Worm (Caenorhabditis elegans) whole organism, young adult: ENCODE results near the gene F54F2.14.

ENCODE experiments used
- D2030.7 ChIP-seq: fragments of 200-800 bp; sonication (Bioruptor generic); IDR thresholded peaks from 2 replicates; pipeline ENCODE4 v1.3.6; 2022; ENCODE audit warnings: missing genetic modification reagents, missing genetic modification characterization, missing compliant biosample characterization
- F23B12.7 ChIP-seq: sonication (generic microtip); optimal IDR thresholded peaks from 2 replicates; lab custom pipeline; 2017; ENCODE audit warnings: missing genetic modification characterization, mild to moderate bottlenecking, missing compliant biosample characterization, antibody characterized with exemption, moderate library complexity; ENCODE audit not compliant: insufficient read depth
- F33H1.4 ChIP-seq: fragments of 200-800 bp; sonication (Bioruptor generic); IDR thresholded peaks from 2 replicates; pipeline ENCODE4 v1.3.6; 2022; ENCODE audit warnings: missing genetic modification reagents, missing genetic modification characterization, missing compliant biosample characterization
- F49E8.2 ChIP-seq: sonication (generic microtip); optimal IDR thresholded peaks from 3 replicates; lab custom pipeline; 2017; ENCODE audit warnings: missing genetic modification characterization, mild to moderate bottlenecking, missing compliant biosample characterization, antibody characterized with exemption, moderate library complexity; ENCODE audit not compliant: insufficient read depth
- Y53G8AR.9 ChIP-seq: fragments of 200-800 bp; sonication (Bioruptor generic); conservative IDR thresholded peaks from 2 replicates; pipeline ENCODE4 v1.3.6; 2022; ENCODE audit warnings: missing genetic modification reagents, missing genetic modification characterization, missing compliant biosample characterization
- Y56A3A.18 ChIP-seq: fragments of 200-800 bp; sonication (Bioruptor generic); IDR thresholded peaks from 2 replicates; pipeline ENCODE4 v1.3.6; 2022; ENCODE audit warnings: missing genetic modification reagents, missing genetic modification characterization, missing compliant biosample characterization
- ZK185.1 ChIP-seq: sonication (generic microtip); optimal IDR thresholded peaks from 2 replicates; lab custom pipeline; 2016; ENCODE audit warnings: mild to moderate bottlenecking, missing genetic modification characterization, missing compliant biosample characterization; ENCODE audit not compliant: poor library complexity, severe bottlenecking
- aptf-3 ChIP-seq: fragments of 200-800 bp; sonication (Bioruptor generic); IDR thresholded peaks from 2 replicates; pipeline ENCODE4 v1.3.6; 2022; ENCODE audit warnings: missing genetic modification characterization, missing compliant biosample characterization
- attf-3 ChIP-seq: fragments of 200-800 bp; sonication (Bioruptor generic); conservative IDR thresholded peaks from 2 replicates; pipeline ENCODE4 v1.3.6; 2022; ENCODE audit warnings: missing genetic modification reagents, missing genetic modification characterization, missing compliant biosample characterization
- attf-5 ChIP-seq: fragments of 200-800 bp; sonication (Bioruptor generic); optimal IDR thresholded peaks from 2 replicates; lab custom pipeline; 2018; ENCODE audit warnings: mild to moderate bottlenecking, missing genetic modification characterization, missing compliant biosample characterization
- cebp-1 ChIP-seq, 2 experiments: fragments of 200-800 bp in 1 of 2; sonication (Bioruptor generic) in 1 of 2; sonication (generic microtip) in 1 of 2; IDR thresholded peaks in 1 of 2; optimal IDR thresholded peaks in 1 of 2; 2 replicates each; pipeline versions ENCODE4 v1.3.6 to Lab custom; 2017 to 2022; ENCODE audit warnings: missing compliant biosample characterization in 2 of 2, missing genetic modification characterization in 2 of 2, mild to moderate bottlenecking in 1 of 2, missing genetic modification reagents in 1 of 2, moderate library complexity in 1 of 2
- ceh-100 ChIP-seq: fragments of 200-800 bp; sonication (Bioruptor generic); IDR thresholded peaks from 2 replicates; pipeline ENCODE4 v1.3.6; 2022; ENCODE audit warnings: missing genetic modification reagents, missing genetic modification characterization, missing compliant biosample characterization
- ceh-79 ChIP-seq: sonication (generic microtip); optimal IDR thresholded peaks from 2 replicates; lab custom pipeline; 2017; ENCODE audit warnings: mild to moderate bottlenecking, missing genetic modification characterization, missing compliant biosample characterization
- dox-1 ChIP-seq: fragments of 200-800 bp; sonication (Bioruptor generic); IDR thresholded peaks from 2 replicates; pipeline ENCODE4 v1.3.6; 2022; ENCODE audit warnings: missing genetic modification reagents, missing genetic modification characterization, missing compliant biosample characterization
- egl-18 ChIP-seq: fragments of 200-800 bp; sonication (Bioruptor generic); IDR thresholded peaks from 2 replicates; pipeline ENCODE4 v1.3.6; 2022; ENCODE audit warnings: missing genetic modification reagents, missing genetic modification characterization, missing compliant biosample characterization
- hlh-26 ChIP-seq: fragments of 200-800 bp; sonication (Bioruptor generic); conservative IDR thresholded peaks from 2 replicates; pipeline ENCODE4 v1.3.6; 2022; ENCODE audit warnings: missing genetic modification reagents, missing genetic modification characterization, missing compliant biosample characterization
- hmg-1.2 ChIP-seq: fragments of 200-800 bp; sonication (Bioruptor generic); IDR thresholded peaks from 2 replicates; pipeline ENCODE4 v1.3.6; 2022; ENCODE audit warnings: missing genetic modification reagents, missing genetic modification characterization, missing compliant biosample characterization
- let-607 ChIP-seq, 2 experiments: fragments of 200-800 bp in 1 of 2; sonication (Bioruptor generic) in 1 of 2; sonication (generic microtip) in 1 of 2; optimal IDR thresholded peaks; 2 replicates each; lab custom pipeline; 2016 to 2018; ENCODE audit warnings: mild to moderate bottlenecking in 2 of 2, missing compliant biosample characterization in 2 of 2, missing genetic modification characterization in 2 of 2, moderate library complexity in 2 of 2, missing genotype in 1 of 2
- lin-40 ChIP-seq: sonication (generic microtip); optimal IDR thresholded peaks from 2 replicates; lab custom pipeline; 2016; ENCODE audit warnings: missing genetic modification characterization, mild to moderate bottlenecking, missing compliant biosample characterization, missing genotype, missing genetic modification reagents
- lin-54 ChIP-seq: fragments of 200-800 bp; sonication (Bioruptor generic); optimal IDR thresholded peaks from 2 replicates; lab custom pipeline; 2018; ENCODE audit warnings: mild to moderate bottlenecking, missing genetic modification characterization, missing compliant biosample characterization
- lsl-1 ChIP-seq: fragments of 200-800 bp; sonication (Bioruptor generic); optimal IDR thresholded peaks from 2 replicates; lab custom pipeline; 2018; ENCODE audit warnings: mild to moderate bottlenecking, missing genetic modification characterization, moderate library complexity, missing compliant biosample characterization
- lsy-27 ChIP-seq: sonication (generic microtip); optimal IDR thresholded peaks from 2 replicates; lab custom pipeline; 2017; ENCODE audit warnings: missing genetic modification characterization, mild to moderate bottlenecking, missing compliant biosample characterization, antibody characterized with exemption, missing genotype, borderline replicate concordance; ENCODE audit not compliant: insufficient read depth
- madf-6 ChIP-seq: fragments of 200-800 bp; sonication (Bioruptor generic); IDR thresholded peaks from 2 replicates; pipeline ENCODE4 v1.3.6; 2022; ENCODE audit warnings: missing genetic modification reagents, missing genetic modification characterization, missing compliant biosample characterization
- madf-8 ChIP-seq: fragments of 200-800 bp; sonication (Bioruptor generic); conservative IDR thresholded peaks from 2 replicates; pipeline ENCODE4 v1.3.6; 2022; ENCODE audit warnings: missing genetic modification reagents, missing genetic modification characterization, missing compliant biosample characterization
- mcd-1 ChIP-seq: fragments of 200-800 bp; sonication (Bioruptor generic); IDR thresholded peaks from 2 replicates; pipeline ENCODE4 v1.3.6; 2022; ENCODE audit warnings: missing genetic modification reagents, missing genetic modification characterization, missing compliant biosample characterization
- nfyb-1 ChIP-seq: fragments of 200-800 bp; sonication (Bioruptor generic); IDR thresholded peaks from 2 replicates; pipeline ENCODE4 v1.3.6; 2022; ENCODE audit warnings: missing genetic modification reagents, missing genetic modification characterization, missing compliant biosample characterization
- nhr-120 ChIP-seq: fragments of 200-800 bp; sonication (Bioruptor generic); IDR thresholded peaks from 2 replicates; pipeline ENCODE4 v1.3.6; 2022; ENCODE audit warnings: missing genetic modification characterization, missing compliant biosample characterization
- nhr-80 ChIP-seq: sonication (generic microtip); optimal IDR thresholded peaks from 2 replicates; lab custom pipeline; 2016; ENCODE audit warnings: missing genetic modification characterization, missing compliant biosample characterization
- rcor-1 ChIP-seq: fragments of 200-800 bp; sonication (Bioruptor generic); IDR thresholded peaks from 2 replicates; pipeline ENCODE4 v1.3.6; 2022; ENCODE audit warnings: missing genetic modification reagents, missing genetic modification characterization, missing compliant biosample characterization
- sdz-38 ChIP-seq: sonication (generic microtip); optimal IDR thresholded peaks from 2 replicates; lab custom pipeline; 2016; ENCODE audit warnings: missing genotype, missing genetic modification characterization, missing compliant biosample characterization
- snpc-1.1 ChIP-seq: sonication (generic microtip); optimal IDR thresholded peaks from 2 replicates; lab custom pipeline; 2017; ENCODE audit warnings: missing genetic modification characterization, mild to moderate bottlenecking, missing compliant biosample characterization, antibody characterized with exemption, moderate library complexity, missing genotype, missing genetic modification reagents; ENCODE audit not compliant: insufficient read depth
- snpc-1.3 ChIP-seq: sonication (generic microtip); optimal IDR thresholded peaks from 2 replicates; lab custom pipeline; 2017; ENCODE audit warnings: missing genetic modification characterization, mild to moderate bottlenecking, missing compliant biosample characterization, antibody characterized with exemption, moderate library complexity, missing genotype, missing genetic modification reagents; ENCODE audit not compliant: insufficient read depth
- snpc-3.4 ChIP-seq: sonication (generic microtip); optimal IDR thresholded peaks from 2 replicates; lab custom pipeline; 2017; ENCODE audit warnings: missing genetic modification characterization, mild to moderate bottlenecking, missing compliant biosample characterization, antibody characterized with exemption, moderate library complexity, missing genotype, missing genetic modification reagents
- snpc-4 ChIP-seq, 5 experiments: fragments of 150-350 bp in 1 of 5; sonication (generic microtip) in 4 of 5; optimal IDR thresholded peaks; 2 replicates each; lab custom pipeline; 2014 to 2018; ENCODE audit warnings: missing genetic modification characterization in 5 of 5, missing biosample characterization in 3 of 5, antibody characterized with exemption in 2 of 5, mild to moderate bottlenecking in 2 of 5, missing compliant biosample characterization in 2 of 5, missing genotype in 2 of 5, moderate library complexity in 2 of 5, missing genetic modification reagents in 1 of 5
- sptf-2 ChIP-seq: fragments of 200-800 bp; sonication (Bioruptor generic); optimal IDR thresholded peaks from 2 replicates; lab custom pipeline; 2018; ENCODE audit warnings: mild to moderate bottlenecking, missing genetic modification characterization, missing compliant biosample characterization
- tbp1 ChIP-seq: fragments of 200-800 bp; sonication (Bioruptor generic); optimal IDR thresholded peaks from 2 replicates; lab custom pipeline; 2018; ENCODE audit warnings: mild to moderate bottlenecking, missing genetic modification characterization, missing compliant biosample characterization
- unc-130 ChIP-seq: sonication (generic microtip); optimal IDR thresholded peaks from 2 replicates; lab custom pipeline; 2016; ENCODE audit warnings: missing genetic modification reagents, missing genetic modification characterization, missing compliant biosample characterization
- zim-3 ChIP-seq: sonication (generic microtip); optimal IDR thresholded peaks from 2 replicates; lab custom pipeline; 2017; ENCODE audit warnings: mild to moderate bottlenecking, missing genetic modification characterization, moderate library complexity, missing compliant biosample characterization
- ztf-18 ChIP-seq: sonication (generic microtip); optimal IDR thresholded peaks from 2 replicates; lab custom pipeline; 2016; ENCODE audit warnings: missing genotype, mild to moderate bottlenecking, missing genetic modification characterization, missing compliant biosample characterization
- ztf-26 ChIP-seq: sonication (generic microtip); optimal IDR thresholded peaks from 2 replicates; lab custom pipeline; 2017; ENCODE audit warnings: missing genetic modification characterization, missing compliant biosample characterization

The F54F2.14 gene

DNA sequence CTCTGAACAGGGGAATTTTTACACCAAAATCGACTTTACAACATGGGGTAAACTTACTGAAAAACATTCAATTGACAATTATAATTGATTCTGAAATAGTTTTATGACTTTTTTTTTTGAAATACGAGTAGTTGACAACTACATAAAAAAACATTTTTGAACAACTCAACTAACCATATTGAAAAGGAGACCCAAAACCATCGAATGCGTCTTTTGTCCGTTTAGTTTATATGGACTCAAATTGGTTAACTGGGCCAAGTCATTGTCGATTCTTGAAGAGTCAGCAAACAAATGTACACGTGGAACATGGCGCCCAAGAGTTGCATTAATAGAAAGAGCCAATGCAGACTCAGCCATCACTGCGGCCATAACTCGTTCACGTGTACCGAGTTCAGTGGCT is 24.9 kb upstream of the F54F2.14 start (continued):
- TF ChIP-seq lsy-27 (tag; lab: Kevin White, UChicago): no peak

- TF ChIP-seq hmg-1.2 (GFP tag; lab: Robert Waterston, UW): peak; percentile 70; the same call in 1 of the 2 replicates
- TF ChIP-seq sdz-38 (tag; lab: Kevin White, UChicago): no peak
- TF ChIP-seq egl-18 (GFP tag; lab: Robert Waterston, UW): no peak
- no peak for TF ChIP-seq ztf-26 (tag; lab: Kevin White, UChicago)
Measured at ce11 chrIII:8767292-8767829, 24.0 kb upstream of the F54F2.14 start, which contains the start of gene mig-22. Gene mig-22 (minus strand): TSS chrIII:8767342.

DNA sequence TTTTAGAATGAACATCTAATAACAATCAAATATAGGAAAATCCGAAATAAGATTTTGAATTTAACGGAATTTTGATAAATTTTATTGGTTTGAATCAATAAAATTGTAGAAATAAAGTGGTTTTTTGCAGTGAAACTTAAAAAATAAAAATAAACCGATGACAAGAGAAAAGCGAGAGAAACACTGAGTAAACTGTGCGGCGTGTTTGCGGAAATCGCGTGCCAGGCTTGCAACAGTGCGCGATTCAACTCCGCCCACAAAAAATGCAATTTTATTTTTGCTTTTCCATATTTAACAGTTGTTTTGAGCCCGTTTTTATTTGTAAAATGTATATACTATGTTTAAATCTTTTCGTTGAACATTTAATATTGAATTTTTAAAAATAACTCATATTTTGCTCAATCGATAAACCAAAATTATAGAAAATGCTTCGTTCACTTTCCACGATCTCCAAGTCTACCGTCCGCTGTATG is 23.4 kb upstream of the F54F2.14 start, which contains the start of gene mtss-1:
TSS of gene mtss-1 (plus strand) at position 423 of the 473 bp plus-strand sequence.
- no peak for TF ChIP-seq Y53G8AR.9 (GFP tag; lab: Robert Waterston, UW)
- TF ChIP-seq nfyb-1 (GFP tag; lab: Robert Waterston, UW): peak; percentile 51; the same call in 1 of the 2 replicates
- TF ChIP-seq lin-40 (tag; lab: Kevin White, UChicago): peak; percentile 29
- peak; percentile 36 for TF ChIP-seq F23B12.7 (tag; lab: Kevin White, UChicago)
- 0 out of 2 replicates have a peak, but pooled peaks have one; percentile 17 for TF ChIP-seq D2030.7 (GFP tag; lab: Robert Waterston, UW)
- peak in 1 of 2 experiments; percentile 13 for TF ChIP-seq let-607 (tag; optimal IDR thresholded peaks at IDR 0.05; lab: Kevin White, UChicago)
- peak; percentile 16 for TF ChIP-seq ZK185.1 (tag; lab: Kevin White, UChicago)
- no peak for TF ChIP-seq hlh-26 (GFP tag; lab: Robert Waterston, UW)
- TF ChIP-seq unc-130: peak; percentile 8
- peak; percentile 30 for TF ChIP-seq lin-54
- TF ChIP-seq dox-1 (GFP tag; lab: Robert Waterston, UW): peak; percentile 61
- TF ChIP-seq F49E8.2 (tag; lab: Kevin White, UChicago): peak; percentile 9
- no peak for TF ChIP-seq cebp-1 (GFP tag; IDR thresholded peaks at IDR 0.05; lab: Robert Waterston, UW)
- peak; percentile 62 for TF ChIP-seq cebp-1 (tag; optimal IDR thresholded peaks at IDR 0.05; lab: Kevin White, UChicago)
- TF ChIP-seq lsl-1 (GFP tag; lab: Kevin White, UChicago): peak; percentile 55
- no peak for TF ChIP-seq nhr-120
- TF ChIP-seq tbp1: peak; percentile 30
- TF ChIP-seq attf-5 (GFP tag; lab: Kevin White, UChicago): peak; percentile 37
- TF ChIP-seq snpc-1.3: peak; percentile 84
- peak; percentile 56 for TF ChIP-seq F33H1.4 (GFP tag; lab: Robert Waterston, UW)
- TF ChIP-seq zim-3 (tag; lab: Kevin White, UChicago): no peak
- TF ChIP-seq mcd-1 (GFP tag; lab: Robert Waterston, UW): peak; percentile 54
- peak; percentile 61 for TF ChIP-seq ztf-18 (tag; lab: Kevin White, UChicago)
- no peak; the same call in 1 of the 2 replicates for TF ChIP-seq rcor-1 (GFP tag; lab: Robert Waterston, UW)
- TF ChIP-seq nhr-80 (tag; lab: Kevin White, UChicago): peak; percentile 27
- no peak for TF ChIP-seq Y56A3A.18
- no peak for TF ChIP-seq aptf-3 (GFP tag; lab: Robert Waterston, UW)
- no peak for TF ChIP-seq sptf-2
- TF ChIP-seq snpc-3.4 (tag; lab: Kevin White, UChicago): peak; percentile 44
- TF ChIP-seq ceh-79 (tag; lab: Kevin White, UChicago): no peak
- TF ChIP-seq snpc-1.1: peak; percentile 11
- TF ChIP-seq ceh-100 (GFP tag; lab: Robert Waterston, UW): no peak
- peak; percentile 3 for TF ChIP-seq snpc-4 (GFP tag; optimal IDR thresholded peaks at IDR 0.05; lab: Kevin White, UChicago)
- peak in 2 of 4 experiments; percentile 33 to 53 for TF ChIP-seq snpc-4 (tag; optimal IDR thresholded peaks at IDR 0.05; lab: Kevin White, UChicago)
- TF ChIP-seq madf-8 (GFP tag; lab: Robert Waterston, UW): no peak
- 0 out of 2 replicates have a peak, but pooled peaks have one; percentile 23 for TF ChIP-seq attf-3 (GFP tag; lab: Robert Waterston, UW)
- peak; percentile 60; the same call in 1 of the 2 replicates for TF ChIP-seq madf-6 (GFP tag; lab: Robert Waterston, UW)
